Fruit fly (Drosophila melanogaster) whole organism, adult: ENCODE measurements around the gene CG43935.

Experiments
- CG7045 ChIP-seq: fragments of 200-800 bp; sonication (Bioruptor generic); optimal IDR thresholded peaks from 2 replicates; lab custom pipeline; 2017; ENCODE audit warnings: missing biosample characterization, mild to moderate bottlenecking, missing genetic modification characterization
- Hr96 ChIP-seq: fragments of 200-800 bp; sonication (Bioruptor generic); optimal IDR thresholded peaks from 2 replicates; lab custom pipeline; 2016; ENCODE audit warnings: missing biosample characterization, missing genetic modification characterization
- cnc ChIP-seq, 2 experiments: fragments of >200 bp; optimal IDR thresholded peaks; 2 replicates each; lab custom pipeline; 2017
- ovo ChIP-seq: fragments of 200-800 bp; sonication (Bioruptor generic); optimal IDR thresholded peaks from 2 replicates; lab custom pipeline; 2016; ENCODE audit warnings: missing biosample characterization, missing genetic modification characterization

dm6 chr3R:27105439-27105838 lies 40.2 kb downstream of the CG43935 start:
- TF ChIP-seq cnc (optimal IDR thresholded peaks at IDR 0.05; lab: Kevin White, UChicago), result no peak
- no peak for TF ChIP-seq ovo (GFP tag; lab: Kevin White, UChicago)
- TF ChIP-seq CG7045 (GFP tag; lab: Kevin White, UChicago), result no peak
- no peak for TF ChIP-seq Hr96 (GFP tag; lab: Kevin White, UChicago)
